Fruit fly (Drosophila melanogaster): ENCODE data around the gene CG33673.

The CG33673 gene

dm6 chr2L:1970312-1970929 lies 23.9 kb upstream of the CG33673 start, which contains the start of gene erm (continued):
- TF ChIP-seq CG33213 (GFP tag; optimal IDR thresholded peaks at IDR 0.05) = no peak
- no peak for TF ChIP-seq pho (GFP tag; optimal IDR thresholded peaks at IDR 0.05)
- TF ChIP-seq Bteb2 (GFP tag; optimal IDR thresholded peaks at IDR 0.05) = no peak
- TF ChIP-seq Adf1 (GFP tag; IDR thresholded peaks at IDR 0.05) = peak; percentile 91
- TF ChIP-seq CG5245 (GFP tag; optimal IDR thresholded peaks at IDR 0.05) = no peak
- no peak for TF ChIP-seq sima (GFP tag; optimal IDR thresholded peaks at IDR 0.05)
- TF ChIP-seq Jarid2 (GFP tag; optimal IDR thresholded peaks at IDR 0.05) = peak; percentile 14
- peak; percentile 15 for TF ChIP-seq CG3407 (GFP tag; optimal IDR thresholded peaks at IDR 0.05)
- TF ChIP-seq NFAT (GFP tag; IDR thresholded peaks at IDR 0.05) = no peak
- TF ChIP-seq tna (GFP tag; IDR thresholded peaks at IDR 0.05; ENCODE audit: partially characterized antibody) = 0 out of 2 replicates have a peak, but pooled peaks have one; percentile 33
- peak; percentile 19 for TF ChIP-seq ac (GFP tag; optimal IDR thresholded peaks at IDR 0.05)
- no peak for TF ChIP-seq CG18599 (GFP tag; optimal IDR thresholded peaks at IDR 0.05)
- peak; percentile 0 for TF ChIP-seq Abd-B (GFP tag; optimal IDR thresholded peaks at IDR 0.05)
- peak in 1 of 2 experiments; percentile 85 for TF ChIP-seq insv (GFP tag; optimal IDR thresholded peaks at IDR 0.05)
- peak; percentile 74 for TF ChIP-seq oc (tag; optimal IDR thresholded peaks at IDR 0.05)
- no peak for TF ChIP-seq HLHmδ (GFP tag; optimal IDR thresholded peaks at IDR 0.05)
- TF ChIP-seq ssp (GFP tag; IDR thresholded peaks at IDR 0.05) = no peak
- no peak for TF ChIP-seq CG10654 (GFP tag; optimal IDR thresholded peaks at IDR 0.05)
- no peak for TF ChIP-seq Eip74EF (GFP tag; optimal IDR thresholded peaks at IDR 0.05)
- TF ChIP-seq dysf (GFP tag; IDR thresholded peaks at IDR 0.05) = no peak
- no peak for TF ChIP-seq CTCF (GFP tag; optimal IDR thresholded peaks at IDR 0.05)
- TF ChIP-seq CG6689 (GFP tag; IDR thresholded peaks at IDR 0.05) = no peak
- TF ChIP-seq lola (GFP tag; optimal IDR thresholded peaks at IDR 0.05) = no peak
- no peak for TF ChIP-seq ara (GFP tag; IDR thresholded peaks at IDR 0.05)
- TF ChIP-seq CG17328 (GFP tag; IDR thresholded peaks at IDR 0.05) = no peak
- no peak for TF ChIP-seq Sin3A (optimal IDR thresholded peaks at IDR 0.05)
- peak; percentile 97 for TF ChIP-seq Nf-YC (tag; optimal IDR thresholded peaks at IDR 0.05)
- TF ChIP-seq CG4328 (GFP tag; optimal IDR thresholded peaks at IDR 0.05) = no peak
- no peak for TF ChIP-seq CG14667 (GFP tag; IDR thresholded peaks at IDR 0.05)
- TF ChIP-seq Nf-YA (GFP tag; IDR thresholded peaks at IDR 0.05) = no peak

- no peak for TF ChIP-seq B-H2 (GFP tag; optimal IDR thresholded peaks at IDR 0.05)
- no peak for TF ChIP-seq CG8281 (tag; optimal IDR thresholded peaks at IDR 0.05)
- TF ChIP-seq Pdp1 (GFP tag; optimal IDR thresholded peaks at IDR 0.05) = peak in 1 of 2 experiments; percentile 71
- no peak for TF ChIP-seq Hmx (GFP tag; optimal IDR thresholded peaks at IDR 0.05)
- no peak for TF ChIP-seq CG10366 (GFP tag; IDR thresholded peaks at IDR 0.05)
- peak; percentile 57 for TF ChIP-seq Ets65A (GFP tag)
- TF ChIP-seq dysf (GFP tag; IDR thresholded peaks at IDR 0.05) = no peak
These were observed 21.3 kb upstream of the CG33673 start for dm6 chr2L:1967861-1968260.

DNA sequence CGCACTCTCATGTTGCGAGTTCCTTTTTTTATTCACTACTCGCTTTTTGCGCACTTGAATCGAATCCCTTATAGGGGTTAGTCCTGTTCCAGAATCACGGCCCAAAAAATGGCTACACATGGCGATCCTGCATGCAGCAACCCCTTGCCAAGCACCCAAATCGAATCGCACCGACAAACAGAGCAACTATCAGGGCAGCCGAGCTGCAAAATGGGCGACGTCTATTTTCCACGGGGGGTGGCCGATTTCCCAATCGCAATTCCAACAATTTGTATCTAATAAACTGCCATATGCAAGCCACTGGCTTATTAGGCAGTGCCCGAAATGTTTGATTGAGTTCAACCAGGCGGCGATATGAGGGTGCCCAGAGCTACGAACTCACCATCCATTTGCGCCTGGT lies 20.8 kb upstream of the CG33673 start:
- TF ChIP-seq Nf-YC (tag; optimal IDR thresholded peaks at IDR 0.05) (peak; percentile 76), seq (GFP tag; IDR thresholded peaks at IDR 0.05) (peak; percentile 64; the same call in 1 of the 2 replicates), tgo (GFP tag; IDR thresholded peaks at IDR 0.05) (no peak), CG11456 (GFP tag; IDR thresholded peaks at IDR 0.05) (0 out of 3 replicates have a peak, but pooled peaks have one; percentile 5), gcm (GFP tag; optimal IDR thresholded peaks at IDR 0.05) (peak; percentile 44), Scr (GFP tag; IDR thresholded peaks at IDR 0.05; ENCODE audit: partially characterized antibody) (no peak), gsb-n (tag; optimal IDR thresholded peaks at IDR 0.05) (peak; percentile 67), Nf-YB (GFP tag; optimal IDR thresholded peaks at IDR 0.05) (peak; percentile 83), knrl (GFP tag; IDR thresholded peaks at IDR 0.05; ENCODE audit: partially characterized antibody) (no peak)
